Fruit fly (Drosophila melanogaster): ENCODE measurements around the gene RpS10a.

Gene RpS10a

DNA sequence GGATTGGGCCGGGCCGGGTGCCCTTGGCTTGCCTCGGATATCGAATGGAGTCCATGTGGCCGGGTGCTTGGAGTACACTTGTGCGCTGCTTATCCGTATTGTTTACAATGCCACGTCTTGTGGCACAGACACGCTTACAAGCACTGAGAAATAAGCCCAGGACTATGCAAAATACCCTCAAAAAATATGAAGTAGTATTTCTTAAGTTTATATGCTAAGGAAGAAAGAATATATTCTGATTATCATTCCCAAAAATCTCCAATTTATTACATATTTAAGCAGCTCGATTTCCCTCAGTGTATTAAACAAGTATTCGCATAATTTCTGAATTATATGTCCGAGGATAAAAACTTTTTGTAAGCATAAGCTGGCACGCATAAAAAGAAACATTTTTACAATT is 30.7 kb upstream of the RpS10a start (continued):
- TF ChIP-seq nau (GFP tag; optimal IDR thresholded peaks at IDR 0.05) (no peak), bab2 (GFP tag; optimal IDR thresholded peaks at IDR 0.05) (no peak), dysf (GFP tag; IDR thresholded peaks at IDR 0.05) (peak; percentile 57), Xbp1 (GFP tag; optimal IDR thresholded peaks at IDR 0.05) (peak; percentile 13), CG16779 (GFP tag; IDR thresholded peaks at IDR 0.05) (no peak), CG4282 (GFP tag; optimal IDR thresholded peaks at IDR 0.05) (no peak), MESR4 (GFP tag; optimal IDR thresholded peaks at IDR 0.05) (no peak), pros (GFP tag; optimal IDR thresholded peaks at IDR 0.05) (no peak), sc (optimal IDR thresholded peaks at IDR 0.05) (no peak), sc (GFP tag; optimal IDR thresholded peaks at IDR 0.05) (no peak), lola (GFP tag; optimal IDR thresholded peaks at IDR 0.05) (no peak), CG8765 (GFP tag; IDR thresholded peaks at IDR 0.05) (no peak), CG8478 (optimal IDR thresholded peaks at IDR 0.05) (no peak), CG13624 (GFP tag; optimal IDR thresholded peaks at IDR 0.05) (no peak), nerfin-2 (GFP tag; IDR thresholded peaks at IDR 0.05; ENCODE audit: partially characterized antibody) (no peak), C15 (GFP tag; IDR thresholded peaks at IDR 0.05) (no peak), Aef1 (GFP tag; IDR thresholded peaks at IDR 0.05) (no peak), HLH3B (GFP tag; IDR thresholded peaks at IDR 0.05) (0 out of 2 replicates have a peak, but pooled peaks have one; percentile 8), tll (GFP tag; optimal IDR thresholded peaks at IDR 0.05) (no peak), CG6813 (GFP tag; optimal IDR thresholded peaks at IDR 0.05) (no peak), E2f1 (GFP tag; IDR thresholded peaks at IDR 0.05) (0 out of 2 replicates have a peak, but pooled peaks have one; percentile 23), Dref (GFP tag; IDR thresholded peaks at IDR 0.05) (no peak), Dll (GFP tag; IDR thresholded peaks at IDR 0.05; ENCODE audit: partially characterized antibody) (no peak), ken (GFP tag; IDR thresholded peaks at IDR 0.05) (no peak), CG3065 (GFP tag; optimal IDR thresholded peaks at IDR 0.05) (no peak), Doc3 (GFP tag; IDR thresholded peaks at IDR 0.05; ENCODE audit: partially characterized antibody) (no peak), CG10147 (GFP tag; optimal IDR thresholded peaks at IDR 0.05) (no peak), pnt (GFP tag; optimal IDR thresholded peaks at IDR 0.05) (no peak), B-H1 (GFP tag; IDR thresholded peaks at IDR 0.05) (peak; percentile 27; the same call in 2 of the 3 replicates), peb (GFP tag; IDR thresholded peaks at IDR 0.05) (no peak), TFAM (GFP tag; optimal IDR thresholded peaks at IDR 0.05) (no peak), CG6683 (GFP tag; optimal IDR thresholded peaks at IDR 0.05) (no peak), CG13894 (tag; optimal IDR thresholded peaks at IDR 0.05) (no peak), phol (tag; optimal IDR thresholded peaks at IDR 0.05) (peak; percentile 11), ind (GFP tag; optimal IDR thresholded peaks at IDR 0.05) (peak; percentile 4), maf-S (GFP tag; optimal IDR thresholded peaks at IDR 0.05) (no peak), p53 (GFP tag; optimal IDR thresholded peaks at IDR 0.05) (no peak), ranshi (GFP tag; IDR thresholded peaks at IDR 0.05) (0 out of 2 replicates have a peak, but pooled peaks have one; percentile 36), zf30C (GFP tag; optimal IDR thresholded peaks at IDR 0.05) (no peak), CG10267 (tag; optimal IDR thresholded peaks at IDR 0.05) (no peak), CG18599 (GFP tag; optimal IDR thresholded peaks at IDR 0.05) (peak; percentile 58), CG2199 (GFP tag; IDR thresholded peaks at IDR 0.05) (no peak), hkb (optimal IDR thresholded peaks at IDR 0.05) (no peak), hkb (GFP tag; IDR thresholded peaks at IDR 0.05) (peak; percentile 29; the same call in 1 of the 2 replicates), Bdp1 (GFP tag; optimal IDR thresholded peaks at IDR 0.05) (no peak), Antp (GFP tag; optimal IDR thresholded peaks at IDR 0.05) (no peak), CG7963 (GFP tag; IDR thresholded peaks at IDR 0.05; ENCODE audit: partially characterized antibody) (no peak), so (GFP tag; IDR thresholded peaks at IDR 0.05) (no peak), Ssrp (tag; optimal IDR thresholded peaks at IDR 0.05) (no peak), croc (GFP tag; conservative IDR thresholded peaks at IDR 0.05) (no peak; the same call in 2 of the 3 replicates), HHEX (GFP tag; optimal IDR thresholded peaks at IDR 0.05) (no peak), tio (GFP tag; optimal IDR thresholded peaks at IDR 0.05) (no peak)
